Worm (Caenorhabditis elegans) whole organism, midembryonic: Measurements from ENCODE around the gene nlp-41.

Experiments
- T22C8.4 ChIP-seq: fragments of 200-800 bp; sonication (Bioruptor generic); IDR thresholded peaks from 2 replicates; pipeline ENCODE4 v1.3.6; 2022; ENCODE audit warnings: missing genetic modification characterization, missing compliant biosample characterization
- cog-1 ChIP-seq: sonication (generic microtip); optimal IDR thresholded peaks from 2 replicates; lab custom pipeline; 2016; ENCODE audit warnings: missing genetic modification characterization, missing compliant biosample characterization
- flt-1 ChIP-seq: fragments of 200-800 bp; sonication (Bioruptor generic); IDR thresholded peaks from 2 replicates; pipeline ENCODE4 v1.3.6; 2022; ENCODE audit warnings: missing genetic modification characterization, missing compliant biosample characterization
- klf-2 ChIP-seq: fragments of 200-800 bp; sonication (Bioruptor generic); conservative IDR thresholded peaks from 2 replicates; pipeline ENCODE4 v1.3.6; 2022; ENCODE audit warnings: missing genetic modification reagents, missing genetic modification characterization, missing compliant biosample characterization
- med-1 ChIP-seq: sonication (generic microtip); optimal IDR thresholded peaks from 2 replicates; lab custom pipeline; 2017; ENCODE audit warnings: missing genetic modification characterization, mild to moderate bottlenecking, missing compliant biosample characterization, antibody characterized with exemption, missing genetic modification reagents; ENCODE audit not compliant: insufficient read depth
- ref-1 ChIP-seq: fragments of 200-800 bp; sonication (Bioruptor generic); conservative IDR thresholded peaks from 2 replicates; pipeline ENCODE4 v1.3.6; 2022; ENCODE audit warnings: missing genetic modification reagents, missing genetic modification characterization, missing compliant biosample characterization
- tab-1 ChIP-seq: fragments of 200-800 bp; sonication (Bioruptor generic); IDR thresholded peaks from 2 replicates; pipeline ENCODE4 v1.3.6; 2022; ENCODE audit warnings: missing genetic modification characterization, missing compliant biosample characterization
- ztf-23 ChIP-seq: fragments of 200-800 bp; sonication (Bioruptor generic); IDR thresholded peaks from 2 replicates; pipeline ENCODE4 v1.3.6; 2022; ENCODE audit warnings: missing genetic modification reagents, missing genetic modification characterization, missing compliant biosample characterization
- ztf-29 ChIP-seq: fragments of 200-800 bp; sonication (Bioruptor generic); IDR thresholded peaks from 2 replicates; pipeline ENCODE4 v1.3.6; 2022; ENCODE audit warnings: missing genetic modification reagents, missing genetic modification characterization, missing compliant biosample characterization

The nlp-41 gene

ce11 chrII:14578716-14579115 lies 28.0 kb downstream of the nlp-41 start, which contains the start of gene C01G12.9:
Gene C01G12.9 (plus strand): TSS chrII:14579016.
- TF ChIP-seq flt-1 (no peak), med-1 (GFP tag; lab: Kevin White, UChicago) (no peak), T22C8.4 (GFP tag; lab: Robert Waterston, UW) (no peak), ztf-29 (GFP tag; lab: Robert Waterston, UW) (no peak), cog-1 (tag; lab: Kevin White, UChicago) (no peak), ref-1 (GFP tag; lab: Robert Waterston, UW) (no peak), tab-1 (GFP tag; lab: Robert Waterston, UW) (no peak)

- no peak for TF ChIP-seq flt-1
- TF ChIP-seq T22C8.4 (GFP tag; lab: Robert Waterston, UW): no peak
- no peak for TF ChIP-seq ztf-23
- no peak for TF ChIP-seq ztf-29 (GFP tag; lab: Robert Waterston, UW)
- no peak for TF ChIP-seq ref-1 (GFP tag; lab: Robert Waterston, UW)
- TF ChIP-seq cog-1 (tag; lab: Kevin White, UChicago): no peak
- TF ChIP-seq med-1 (GFP tag; lab: Kevin White, UChicago): no peak
Observed at ce11 chrII:14580549-14580948, 29.8 kb downstream of the nlp-41 start, which contains the start of the genes nspb-8 and nspb-9. Gene nspb-8 (minus strand): TSS chrII:14580649. Gene nspb-9 (plus strand): TSS chrII:14580859.

- no peak for TF ChIP-seq ref-1 (GFP tag; lab: Robert Waterston, UW)
- TF ChIP-seq ztf-29 (GFP tag; lab: Robert Waterston, UW): no peak
- TF ChIP-seq T22C8.4 (GFP tag; lab: Robert Waterston, UW): no peak
- TF ChIP-seq flt-1: no peak
- no peak for TF ChIP-seq klf-2 (GFP tag; lab: Robert Waterston, UW)
- no peak for TF ChIP-seq cog-1 (tag; lab: Kevin White, UChicago)
- no peak for TF ChIP-seq tab-1 (GFP tag; lab: Robert Waterston, UW)
- no peak for TF ChIP-seq ztf-23
- TF ChIP-seq med-1 (GFP tag; lab: Kevin White, UChicago): no peak
Observed at ce11 chrII:14582206-14582605, 31.5 kb downstream of the nlp-41 start, which contains the start of gene C01G12.3. Gene C01G12.3 (minus strand): TSS chrII:14582306.

ce11 chrII:14587407-14587806 lies 36.7 kb downstream of the nlp-41 start, which contains the start of gene C01G12.5:
Gene C01G12.5 (minus strand): TSS chrII:14587507.
- TF ChIP-seq cog-1 (tag; lab: Kevin White, UChicago) (no peak), ref-1 (GFP tag; lab: Robert Waterston, UW) (no peak), med-1 (GFP tag; lab: Kevin White, UChicago) (no peak), ztf-29 (GFP tag; lab: Robert Waterston, UW) (no peak), klf-2 (GFP tag; lab: Robert Waterston, UW) (no peak), ztf-23 (no peak), T22C8.4 (GFP tag; lab: Robert Waterston, UW) (no peak), tab-1 (GFP tag; lab: Robert Waterston, UW) (no peak), flt-1 (no peak)

ce11 chrII:14588162-14588561 lies 37.4 kb downstream of the nlp-41 start, which contains the start of gene nspb-10:
Gene nspb-10 (minus strand): TSS chrII:14588262.
- TF ChIP-seq ztf-29 (GFP tag; lab: Robert Waterston, UW) (no peak), ref-1 (GFP tag; lab: Robert Waterston, UW) (no peak), klf-2 (GFP tag; lab: Robert Waterston, UW) (no peak), T22C8.4 (GFP tag; lab: Robert Waterston, UW) (no peak), flt-1 (no peak), med-1 (GFP tag; lab: Kevin White, UChicago) (no peak), ztf-23 (no peak), cog-1 (tag; lab: Kevin White, UChicago) (no peak), tab-1 (GFP tag; lab: Robert Waterston, UW) (no peak)

ce11 chrII:14591699-14592098 lies 41.0 kb downstream of the nlp-41 start, which contains the start of gene C01G12.7:
Gene C01G12.7 (minus strand): TSS chrII:14591893.
- TF ChIP-seq ref-1 (GFP tag; lab: Robert Waterston, UW) (no peak), flt-1 (no peak), tab-1 (GFP tag; lab: Robert Waterston, UW) (no peak), ztf-23 (no peak)

- TF ChIP-seq ztf-29 (GFP tag; lab: Robert Waterston, UW): no peak
- TF ChIP-seq flt-1: no peak
- TF ChIP-seq cog-1 (tag; lab: Kevin White, UChicago): no peak
- no peak for TF ChIP-seq ref-1 (GFP tag; lab: Robert Waterston, UW)
- no peak for TF ChIP-seq klf-2 (GFP tag; lab: Robert Waterston, UW)
- no peak for TF ChIP-seq ztf-23
- TF ChIP-seq T22C8.4 (GFP tag; lab: Robert Waterston, UW): no peak
- no peak for TF ChIP-seq tab-1 (GFP tag; lab: Robert Waterston, UW)
- TF ChIP-seq med-1 (GFP tag; lab: Kevin White, UChicago): no peak
Observed at ce11 chrII:14592629-14593028, 41.9 kb downstream of the nlp-41 start.

ce11 chrII:14593281-14593680 lies 42.6 kb downstream of the nlp-41 start, which contains the start of gene catp-4:
Gene catp-4 (plus strand): TSS chrII:14593581.
- TF ChIP-seq ztf-23 (no peak), cog-1 (tag; lab: Kevin White, UChicago) (no peak), T22C8.4 (GFP tag; lab: Robert Waterston, UW) (no peak), tab-1 (GFP tag; lab: Robert Waterston, UW) (no peak), ztf-29 (GFP tag; lab: Robert Waterston, UW) (no peak), flt-1 (no peak), ref-1 (GFP tag; lab: Robert Waterston, UW) (no peak), klf-2 (GFP tag; lab: Robert Waterston, UW) (no peak), med-1 (GFP tag; lab: Kevin White, UChicago) (no peak)

- TF ChIP-seq tab-1 (GFP tag; lab: Robert Waterston, UW): no peak
- no peak for TF ChIP-seq ref-1 (GFP tag; lab: Robert Waterston, UW)
- no peak for TF ChIP-seq klf-2 (GFP tag; lab: Robert Waterston, UW)
- TF ChIP-seq T22C8.4 (GFP tag; lab: Robert Waterston, UW): no peak
- no peak for TF ChIP-seq ztf-29 (GFP tag; lab: Robert Waterston, UW)
- no peak for TF ChIP-seq flt-1
- TF ChIP-seq cog-1 (tag; lab: Kevin White, UChicago): no peak
- no peak for TF ChIP-seq ztf-23
- no peak for TF ChIP-seq med-1 (GFP tag; lab: Kevin White, UChicago)
Observed at ce11 chrII:14597788-14598187, 47.1 kb downstream of the nlp-41 start.
